Fruit fly (Drosophila melanogaster) whole organism, embryonic: ENCODE results near the gene CG13658.
A peak's percentile ranks its signal among the peaks of the same experiment; 100 is the strongest.

Experiments used
- CG10321 ChIP-seq: fragments of 200-800 bp; sonication (Bioruptor generic); IDR thresholded peaks from 2 replicates; pipeline ENCODE4 v1.3.6; 2022; ENCODE audit warnings: missing biosample characterization, missing genetic modification characterization
- CG11695 ChIP-seq: fragments of 200-800 bp; sonication (Bioruptor generic); IDR thresholded peaks from 3 replicates; pipeline ENCODE4 v1.3.6; 2022; ENCODE audit warnings: missing biosample characterization, missing genetic modification characterization
- CG11696 ChIP-seq: fragments of 200-800 bp; sonication (Bioruptor generic); IDR thresholded peaks from 2 replicates; pipeline ENCODE4 v1.3.6; 2022; ENCODE audit warnings: missing biosample characterization, missing genetic modification characterization
- CG12155 ChIP-seq: fragments of 200-800 bp; sonication (Bioruptor generic); optimal IDR thresholded peaks from 3 replicates; lab custom pipeline; 2016; ENCODE audit warnings: missing biosample characterization, missing genetic modification characterization
- CG12744 ChIP-seq: fragments of 200-800 bp; sonication (Bioruptor generic); optimal IDR thresholded peaks from 2 replicates; lab custom pipeline; 2016; ENCODE audit warnings: missing biosample characterization, missing genetic modification characterization
- CG14965 ChIP-seq: fragments of 200-800 bp; sonication (Bioruptor generic); optimal IDR thresholded peaks from 2 replicates; lab custom pipeline; 2016; ENCODE audit warnings: missing biosample characterization, missing genetic modification characterization, borderline replicate concordance
- CG1603 ChIP-seq: fragments of 200-800 bp; sonication (Bioruptor generic); optimal IDR thresholded peaks from 2 replicates; lab custom pipeline; 2019; ENCODE audit warnings: missing biosample characterization, mild to moderate bottlenecking, missing genetic modification characterization, moderate library complexity
- CG1647 ChIP-seq: fragments of 200-800 bp; sonication (Bioruptor generic); optimal IDR thresholded peaks from 3 replicates; lab custom pipeline; 2016; ENCODE audit warnings: missing biosample characterization, missing genetic modification characterization
- CG17385 ChIP-seq: fragments of 200-800 bp; sonication (Bioruptor generic); optimal IDR thresholded peaks from 3 replicates; lab custom pipeline; 2018; ENCODE audit warnings: missing biosample characterization, mild to moderate bottlenecking, missing genetic modification characterization
- CG17568 ChIP-seq: fragments of 200-800 bp; sonication (Bioruptor generic); optimal IDR thresholded peaks from 2 replicates; lab custom pipeline; 2018; ENCODE audit warnings: missing biosample characterization, mild to moderate bottlenecking, missing genetic modification characterization, moderate library complexity
- CG17829 ChIP-seq: fragments of 200-800 bp; optimal IDR thresholded peaks from 2 replicates; lab custom pipeline; 2019; ENCODE audit warnings: missing biosample characterization, mild to moderate bottlenecking, missing genetic modification characterization, moderate library complexity
- CG31388 ChIP-seq: fragments of 200-800 bp; sonication (Bioruptor generic); optimal IDR thresholded peaks from 2 replicates; lab custom pipeline; 2016; ENCODE audit warnings: missing biosample characterization, missing genetic modification characterization
- CG3163 ChIP-seq: fragments of 200-800 bp; sonication (Bioruptor generic); optimal IDR thresholded peaks from 3 replicates; lab custom pipeline; 2016; ENCODE audit warnings: missing biosample characterization, missing genetic modification characterization
- CG32532 ChIP-seq: fragments of 200-800 bp; sonication (Bioruptor generic); IDR thresholded peaks from 2 replicates; pipeline ENCODE4 v1.3.6; 2022; ENCODE audit warnings: missing biosample characterization, missing genetic modification characterization
- CG32767 ChIP-seq: fragments of 200-800 bp; sonication (Bioruptor generic); IDR thresholded peaks from 2 replicates; pipeline ENCODE4 v1.3.6; 2022; ENCODE audit warnings: missing biosample characterization, missing genetic modification characterization
- CG32772 ChIP-seq: fragments of 200-800 bp; sonication (Bioruptor generic); IDR thresholded peaks from 2 replicates; pipeline ENCODE4 v1.3.6; 2022; ENCODE audit warnings: missing biosample characterization, missing genetic modification characterization
- CG6254 ChIP-seq: fragments of 200-800 bp; sonication (Bioruptor generic); optimal IDR thresholded peaks from 3 replicates; lab custom pipeline; 2017; ENCODE audit warnings: mild to moderate bottlenecking, missing biosample characterization, missing genetic modification reagents, missing genetic modification characterization
- CG7372 ChIP-seq: fragments of 200-800 bp; sonication (Bioruptor generic); IDR thresholded peaks from 2 replicates; pipeline ENCODE4 v1.3.6; 2022; ENCODE audit warnings: missing biosample characterization, missing genetic modification characterization
- CG9797 ChIP-seq: fragments of 200-800 bp; sonication (Bioruptor generic); optimal IDR thresholded peaks from 3 replicates; lab custom pipeline; 2018; ENCODE audit warnings: missing biosample characterization, mild to moderate bottlenecking, missing genetic modification characterization
- CTCF ChIP-seq: fragments of 200-800 bp; sonication (Bioruptor generic); optimal IDR thresholded peaks from 2 replicates; lab custom pipeline; 2017; ENCODE audit warnings: missing biosample characterization, mild to moderate bottlenecking, missing genetic modification characterization, moderate library complexity
- Chrac-16 ChIP-seq: fragments of 200-800 bp; sonication (Bioruptor generic); optimal IDR thresholded peaks from 3 replicates; lab custom pipeline; 2016; ENCODE audit warnings: missing biosample characterization, missing genetic modification characterization
- CrebB ChIP-seq: fragments of 200-800 bp; sonication (Bioruptor generic); optimal IDR thresholded peaks from 3 replicates; lab custom pipeline; 2018; ENCODE audit warnings: missing biosample characterization, mild to moderate bottlenecking, missing genetic modification characterization
- D19B ChIP-seq: fragments of 200-800 bp; sonication (Bioruptor generic); optimal IDR thresholded peaks from 2 replicates; lab custom pipeline; 2017; ENCODE audit warnings: missing biosample characterization, mild to moderate bottlenecking, missing genetic modification characterization
- Fer1 ChIP-seq: fragments of 200-800 bp; sonication (Bioruptor generic); optimal IDR thresholded peaks from 2 replicates; lab custom pipeline; 2017; ENCODE audit warnings: missing biosample characterization, mild to moderate bottlenecking, missing genetic modification characterization
- Hr39 ChIP-seq: fragments of >200 bp; optimal IDR thresholded peaks from 2 replicates; lab custom pipeline; 2017
- Lpt ChIP-seq: fragments of >200 bp; optimal IDR thresholded peaks from 2 replicates; lab custom pipeline; 2018; ENCODE audit warnings: missing biosample characterization, missing genetic modification characterization
- NFAT ChIP-seq: fragments of 200-800 bp; sonication (Bioruptor generic); IDR thresholded peaks from 2 replicates; pipeline ENCODE4 v1.3.6; 2022; ENCODE audit warnings: missing biosample characterization, missing genetic modification characterization
- Side ChIP-seq: fragments of 200-800 bp; sonication (Bioruptor generic); optimal IDR thresholded peaks from 2 replicates; lab custom pipeline; 2016; ENCODE audit warnings: missing biosample characterization, missing genetic modification characterization
- Vsx1 ChIP-seq: fragments of 200-800 bp; sonication (Bioruptor generic); optimal IDR thresholded peaks from 2 replicates; lab custom pipeline; 2017; ENCODE audit warnings: missing biosample characterization, mild to moderate bottlenecking, missing genetic modification characterization, missing genetic modification reagents
- az2 ChIP-seq: fragments of 200-800 bp; sonication (Bioruptor generic); optimal IDR thresholded peaks from 3 replicates; lab custom pipeline; 2016; ENCODE audit warnings: missing biosample characterization, missing genetic modification characterization
- crol ChIP-seq: fragments of 200-800 bp; sonication (Bioruptor generic); IDR thresholded peaks from 2 replicates; pipeline ENCODE4 v1.3.6; 2022; ENCODE audit warnings: missing biosample characterization, missing genetic modification characterization
- crp ChIP-seq, 2 experiments: fragments of 200-800 bp; sonication (Bioruptor generic); optimal IDR thresholded peaks; 2 replicates in 1 of 2; 3 replicates in 1 of 2; lab custom pipeline; 2017; ENCODE audit warnings: missing biosample characterization in 2 of 2, missing genetic modification characterization in 2 of 2, mild to moderate bottlenecking in 1 of 2, moderate library complexity in 1 of 2
- cwo ChIP-seq: fragments of 200-800 bp; sonication (Bioruptor generic); optimal IDR thresholded peaks from 3 replicates; lab custom pipeline; 2017; ENCODE audit warnings: missing biosample characterization, missing genetic modification characterization, mild to moderate bottlenecking, moderate library complexity, missing genetic modification reagents
- ewg ChIP-seq: fragments of 200-800 bp; sonication (Bioruptor generic); optimal IDR thresholded peaks from 3 replicates; lab custom pipeline; 2017; ENCODE audit warnings: mild to moderate bottlenecking, missing biosample characterization, missing genetic modification reagents, missing genetic modification characterization
- eyg ChIP-seq: fragments of 200-800 bp; sonication (Bioruptor generic); optimal IDR thresholded peaks from 3 replicates; lab custom pipeline; 2016; ENCODE audit warnings: missing biosample characterization, missing genetic modification characterization
- gfzf ChIP-seq: fragments of 200-800 bp; sonication (Bioruptor generic); optimal IDR thresholded peaks from 2 replicates; lab custom pipeline; 2016; ENCODE audit warnings: missing biosample characterization, mild to moderate bottlenecking, missing genetic modification characterization, moderate library complexity
- kay ChIP-seq: fragments of 200-800 bp; sonication (Bioruptor generic); optimal IDR thresholded peaks from 2 replicates; lab custom pipeline; 2016; ENCODE audit warnings: missing biosample characterization, missing genetic modification characterization
- lilli ChIP-seq: fragments of 200-800 bp; sonication (Bioruptor generic); optimal IDR thresholded peaks from 3 replicates; lab custom pipeline; 2016; ENCODE audit warnings: missing biosample characterization, missing genetic modification characterization
- nau ChIP-seq: fragments of 200-800 bp; sonication (Bioruptor generic); optimal IDR thresholded peaks from 3 replicates; lab custom pipeline; 2017; ENCODE audit warnings: missing biosample characterization, mild to moderate bottlenecking, missing genetic modification characterization, missing genetic modification reagents
- nom ChIP-seq: fragments of 200-800 bp; sonication (Bioruptor generic); optimal IDR thresholded peaks from 2 replicates; lab custom pipeline; 2017; ENCODE audit warnings: missing biosample characterization, missing genetic modification characterization, mild to moderate bottlenecking, moderate library complexity, missing genetic modification reagents
- org-1 ChIP-seq: fragments of 200-800 bp; sonication (Bioruptor generic); optimal IDR thresholded peaks from 2 replicates; lab custom pipeline; 2017; ENCODE audit warnings: missing biosample characterization, missing genetic modification characterization
- psq ChIP-seq: fragments of 200-800 bp; sonication (Bioruptor generic); optimal IDR thresholded peaks from 2 replicates; lab custom pipeline; 2017; ENCODE audit warnings: missing biosample characterization, missing genetic modification characterization
- sc ChIP-seq, 3 experiments: fragments of >200 bp in 2 of 3; fragments of 200-800 bp in 1 of 3; sonication (Bioruptor generic) in 1 of 3; optimal IDR thresholded peaks; 2 replicates in 2 of 3; 3 replicates in 1 of 3; lab custom pipeline; 2017; ENCODE audit warnings: mild to moderate bottlenecking in 1 of 3, missing biosample characterization in 1 of 3, missing genetic modification characterization in 1 of 3, missing genetic modification reagents in 1 of 3
- sens ChIP-seq: fragments of 200-800 bp; sonication (Bioruptor generic); peaks from one replicate; lab custom pipeline; 2016; ENCODE audit warnings: missing biosample characterization, missing genetic modification characterization
- seq ChIP-seq: fragments of 200-800 bp; sonication (Bioruptor generic); IDR thresholded peaks from 2 replicates; pipeline ENCODE4 v1.3.6; 2022; ENCODE audit warnings: missing biosample characterization, missing genetic modification characterization
- slp2 ChIP-seq: fragments of 200-800 bp; sonication (Bioruptor generic); optimal IDR thresholded peaks from 2 replicates; lab custom pipeline; 2016; ENCODE audit warnings: missing biosample characterization, missing genetic modification characterization
- so ChIP-seq: fragments of 200-800 bp; sonication (Bioruptor generic); IDR thresholded peaks from 3 replicates; pipeline ENCODE4 v1.3.6; 2022; ENCODE audit warnings: missing biosample characterization, missing genetic modification characterization
- tgo ChIP-seq: fragments of 200-800 bp; sonication (Bioruptor generic); IDR thresholded peaks from 3 replicates; pipeline ENCODE4 v1.3.6; 2022; ENCODE audit warnings: missing biosample characterization, missing genetic modification characterization
- tin ChIP-seq: fragments of 200-800 bp; sonication (Bioruptor generic); optimal IDR thresholded peaks from 3 replicates; lab custom pipeline; 2016; ENCODE audit warnings: missing biosample characterization, missing genetic modification characterization
- tll ChIP-seq, 2 experiments: fragments of 200-800 bp in 1 of 2; fragments of >200 bp in 1 of 2; sonication (Bioruptor generic) in 1 of 2; optimal IDR thresholded peaks; 2 replicates each; lab custom pipeline; 2017 to 2019; ENCODE audit warnings: missing biosample characterization in 2 of 2, missing genetic modification characterization in 2 of 2, mild to moderate bottlenecking in 1 of 2, moderate library complexity in 1 of 2
- zen ChIP-seq: fragments of 200-800 bp; sonication (Bioruptor generic); optimal IDR thresholded peaks from 3 replicates; lab custom pipeline; 2018; ENCODE audit warnings: missing biosample characterization, mild to moderate bottlenecking, missing genetic modification characterization, moderate library complexity

Gene CG13658

DNA sequence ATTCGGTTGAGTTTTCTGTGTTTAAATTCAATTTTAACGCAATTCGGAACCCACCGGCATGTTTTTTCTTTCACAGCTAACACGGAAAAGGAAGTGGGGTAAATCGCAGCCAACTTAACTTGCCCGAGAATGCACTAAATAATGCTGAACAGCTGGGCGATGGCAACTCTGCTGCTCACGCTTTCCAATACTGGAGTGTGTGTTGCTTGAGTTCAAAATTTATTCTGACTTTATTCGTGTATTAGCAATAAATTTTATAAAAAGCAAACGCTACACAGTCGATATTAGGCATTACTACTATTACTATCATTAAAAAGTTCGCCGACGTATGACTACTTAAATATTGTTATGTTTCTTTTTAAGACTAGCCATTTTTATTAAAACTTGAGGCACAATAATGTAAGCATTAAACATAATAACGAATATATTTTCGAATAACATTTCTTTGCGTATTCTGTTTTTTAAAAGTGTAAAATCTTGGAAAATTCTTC, 39.9 kb upstream of the CG13658 start, which contains the start of the genes RpS27 and Nup37 (continued):
- TF ChIP-seq CG32772 (GFP tag; lab: Robert Waterston, UW) (peak; percentile 96), kay (GFP tag; lab: Kevin White, UChicago) (peak; percentile 93), CG32532 (GFP tag; lab: Robert Waterston, UW) (peak; percentile 98), CTCF (GFP tag; lab: Kevin White, UChicago) (peak; percentile 74), CG3163 (peak; percentile 94), crol (GFP tag; lab: Robert Waterston, UW) (peak; percentile 78; the same call in 1 of the 2 replicates), psq (GFP tag; lab: Kevin White, UChicago) (peak; percentile 94), sens (peak; percentile 99), Side (GFP tag; lab: Kevin White, UChicago) (peak; percentile 99), CG1603 (peak; percentile 98), nau (GFP tag; lab: Kevin White, UChicago) (peak; percentile 98), tll (GFP tag; optimal IDR thresholded peaks at IDR 0.05; lab: Kevin White, UChicago) (peak in 1 of 2 experiments; percentile 88), org-1 (GFP tag; lab: Kevin White, UChicago) (peak; percentile 97), CG17568 (GFP tag; lab: Kevin White, UChicago) (peak; percentile 98), CG12155 (GFP tag; lab: Kevin White, UChicago) (peak; percentile 93), Lpt (no peak), az2 (GFP tag; lab: Kevin White, UChicago) (peak; percentile 95), lilli (GFP tag; lab: Kevin White, UChicago) (peak; percentile 96), CG32767 (GFP tag; lab: Robert Waterston, UW) (peak; percentile 80), CG11696 (GFP tag; lab: Robert Waterston, UW) (peak; percentile 84), gfzf (GFP tag; lab: Kevin White, UChicago) (peak; percentile 96), CG11695 (GFP tag; lab: Robert Waterston, UW) (peak; percentile 89), zen (tag; lab: Kevin White, UChicago) (peak; percentile 91), Chrac-16 (GFP tag; lab: Kevin White, UChicago) (peak; percentile 91), CrebB (tag; lab: Kevin White, UChicago) (peak; percentile 99), Vsx1 (GFP tag; lab: Kevin White, UChicago) (peak; percentile 98), CG6254 (peak; percentile 89), CG14965 (GFP tag; lab: Kevin White, UChicago) (peak; percentile 91), CG1647 (GFP tag; lab: Kevin White, UChicago) (peak; percentile 98), CG31388 (GFP tag; lab: Kevin White, UChicago) (peak; percentile 94), nom (GFP tag; lab: Kevin White, UChicago) (peak; percentile 95), so (GFP tag; lab: Robert Waterston, UW) (peak; percentile 95), sc (optimal IDR thresholded peaks at IDR 0.05; lab: Kevin White, UChicago) (no peak), sc (GFP tag; optimal IDR thresholded peaks at IDR 0.05; lab: Kevin White, UChicago) (peak; percentile 97), CG10321 (peak; percentile 84), CG12744 (GFP tag; lab: Kevin White, UChicago) (peak; percentile 96), tgo (peak; percentile 95), ewg (peak; percentile 95), NFAT (GFP tag; lab: Robert Waterston, UW) (peak; percentile 99), CG17385 (peak; percentile 97), Hr39 (lab: Kevin White, UChicago) (no peak), Fer1 (GFP tag; lab: Kevin White, UChicago) (peak; percentile 98), CG17829 (tag; lab: Kevin White, UChicago) (peak; percentile 94), crp (GFP tag; optimal IDR thresholded peaks at IDR 0.05; lab: Kevin White, UChicago) (peak; percentile 47 to 90), cwo (peak; percentile 91), seq (GFP tag; lab: Robert Waterston, UW) (peak; percentile 89), eyg (GFP tag; lab: Kevin White, UChicago) (peak; percentile 99), tin (GFP tag; lab: Kevin White, UChicago) (peak; percentile 98), CG9797 (GFP tag; lab: Kevin White, UChicago) (peak; percentile 96), slp2 (peak; percentile 99), D19B (GFP tag; lab: Kevin White, UChicago) (peak; percentile 94), CG7372 (peak; percentile 94)
